Worm (Caenorhabditis elegans) whole organism, early embryonic: ENCODE measurements around the gene Y54G2A.15.

Experiments
- F13C5.2 ChIP-seq: sonication (generic microtip); optimal IDR thresholded peaks from 2 replicates; lab custom pipeline; 2017; ENCODE audit warnings: mild to moderate bottlenecking, missing genetic modification characterization, inconsistent platforms, missing compliant biosample characterization
- aly-1 ChIP-seq: sonication (generic microtip); optimal IDR thresholded peaks from 2 replicates; lab custom pipeline; 2016; ENCODE audit warnings: missing genetic modification characterization, missing compliant biosample characterization
- ama-1 ChIP-seq: fragments of 150-350 bp; optimal IDR thresholded peaks from 2 replicates; lab custom pipeline; 2014
- ceh-36 ChIP-seq: sonication (generic microtip); optimal IDR thresholded peaks from 2 replicates; lab custom pipeline; 2016; ENCODE audit warnings: missing genetic modification characterization, inconsistent platforms, missing compliant biosample characterization
- flt-1 ChIP-seq: fragments of 200-800 bp; sonication (Bioruptor generic); IDR thresholded peaks from 2 replicates; pipeline ENCODE4 v1.3.6; 2022; ENCODE audit warnings: missing genetic modification characterization, missing compliant biosample characterization
- hmg-4 ChIP-seq: fragments of 200-800 bp; sonication (Bioruptor generic); optimal IDR thresholded peaks from 2 replicates; lab custom pipeline; 2018; ENCODE audit warnings: mild to moderate bottlenecking, missing genetic modification characterization, missing compliant biosample characterization
- hnd-1 ChIP-seq: sonication (generic microtip); optimal IDR thresholded peaks from 2 replicates; lab custom pipeline; 2016; ENCODE audit warnings: missing genetic modification characterization, missing compliant biosample characterization
- pes-1 ChIP-seq: fragments of 200-800 bp; sonication (Bioruptor generic); IDR thresholded peaks from 2 replicates; pipeline ENCODE4 v1.3.6; 2022; ENCODE audit warnings: missing genetic modification reagents, missing genetic modification characterization, missing compliant biosample characterization
- scrt-1 ChIP-seq: fragments of 200-800 bp; sonication (Bioruptor generic); IDR thresholded peaks from 2 replicates; pipeline ENCODE4 v1.3.6; 2022; ENCODE audit warnings: missing genetic modification characterization, missing compliant biosample characterization
- sea-1 ChIP-seq: fragments of 200-800 bp; sonication (Bioruptor generic); conservative IDR thresholded peaks from 2 replicates; pipeline ENCODE4 v1.3.6; 2022; ENCODE audit warnings: missing genetic modification characterization, missing compliant biosample characterization
- tbx-37 ChIP-seq: fragments of 200-800 bp; sonication (Bioruptor generic); conservative IDR thresholded peaks from 2 replicates; pipeline ENCODE4 v1.3.6; 2022; ENCODE audit warnings: missing genetic modification reagents, missing genetic modification characterization, missing compliant biosample characterization

ce11 chrIV:2846264-2846663 is 2.5 kb upstream of the Y54G2A.15 start, which contains the start of gene Y54G2A.40:
- TF ChIP-seq ama-1 (lab: Kevin White, UChicago) (no peak), ceh-36 (tag; lab: Kevin White, UChicago) (no peak), hnd-1 (no peak), flt-1 (GFP tag; lab: Robert Waterston, UW) (no peak), pes-1 (GFP tag; lab: Robert Waterston, UW) (no peak), sea-1 (GFP tag; lab: Robert Waterston, UW) (no peak), tbx-37 (no peak), aly-1 (tag; lab: Kevin White, UChicago) (no peak), F13C5.2 (no peak), hmg-4 (no peak), scrt-1 (GFP tag; lab: Robert Waterston, UW) (no peak)
